Worm (Caenorhabditis elegans): Measurements from ENCODE around the gene thoc-5.
A peak's percentile ranks its signal among the peaks of the same experiment; 100 is the strongest.

The thoc-5 gene

ce11 chrIII:5305725-5306124, 43.5 kb downstream of the thoc-5 start (continued):
- TF ChIP-seq unc-130 (GFP tag; optimal IDR thresholded peaks at IDR 0.05), result peak; percentile 66

ce11 chrIII:5304044-5304443, 45.2 kb downstream of the thoc-5 start:
- no peak for TF ChIP-seq egl-44 (GFP tag; IDR thresholded peaks at IDR 0.05)
- TF ChIP-seq nfya-1 (tag; optimal IDR thresholded peaks at IDR 0.05; ENCODE audit: borderline replicate concordance, insufficient read depth), result no peak
- no peak for TF ChIP-seq ceh-58 (GFP tag; IDR thresholded peaks at IDR 0.05)
- TF ChIP-seq tbx-9 (tag; optimal IDR thresholded peaks at IDR 0.05; ENCODE audit: borderline replicate concordance), result no peak
- no peak for TF ChIP-seq F49E8.2 (tag; optimal IDR thresholded peaks at IDR 0.05; ENCODE audit: insufficient read depth)
- TF ChIP-seq madf-3 (GFP tag; IDR thresholded peaks at IDR 0.05), result no peak
- TF ChIP-seq akir-1 (GFP tag; optimal IDR thresholded peaks at IDR 0.05), result no peak
- TF ChIP-seq Y95B8A.8 (GFP tag; IDR thresholded peaks at IDR 0.05), result no peak
- TF ChIP-seq snpc-4 (GFP tag; optimal IDR thresholded peaks at IDR 0.05), result no peak
- no peak for TF ChIP-seq snpc-4 (tag; optimal IDR thresholded peaks at IDR 0.05)
- TF ChIP-seq madf-6 (GFP tag; IDR thresholded peaks at IDR 0.05), result no peak
- no peak for TF ChIP-seq cebp-2 (GFP tag; IDR thresholded peaks at IDR 0.05)
- TF ChIP-seq lir-1 (GFP tag; conservative IDR thresholded peaks at IDR 0.05), result no peak
- no peak for TF ChIP-seq nhr-179 (tag; optimal IDR thresholded peaks at IDR 0.05)
- no peak for TF ChIP-seq madf-10 (tag; optimal IDR thresholded peaks at IDR 0.05)
- no peak for TF ChIP-seq lin-40 (tag; optimal IDR thresholded peaks at IDR 0.05)

ce11 chrIII:5301786-5302268, 47.4 kb downstream of the thoc-5 start, which contains the start of the genes T15B12.2 and F52C9.5:
Gene T15B12.2, minus strand, starts transcription at chrIII:5301886.
Gene F52C9.5, plus strand, starts transcription at chrIII:5302218.
- TF ChIP-seq C06A6.2 (GFP tag; conservative IDR thresholded peaks at IDR 0.05) (no peak), zfh-2 (GFP tag; conservative IDR thresholded peaks at IDR 0.05) (no peak), Y67H2A.10 (GFP tag; conservative IDR thresholded peaks at IDR 0.05) (no peak), hmg-1.2 (GFP tag; IDR thresholded peaks at IDR 0.05) (no peak), ceh-79 (tag; optimal IDR thresholded peaks at IDR 0.05) (no peak), Y53G8AR.9 (GFP tag; conservative IDR thresholded peaks at IDR 0.05) (no peak), B0261.1 (tag; optimal IDR thresholded peaks at IDR 0.05) (no peak), him-1 (tag; optimal IDR thresholded peaks at IDR 0.05) (no peak), K12H6.12 (tag; optimal IDR thresholded peaks at IDR 0.05) (no peak), lin-54 (GFP tag; optimal IDR thresholded peaks at IDR 0.05) (no peak), F57A8.1 (GFP tag; optimal IDR thresholded peaks at IDR 0.05) (no peak), F55B11.4 (tag; optimal IDR thresholded peaks at IDR 0.05; ENCODE audit: borderline replicate concordance, insufficient read depth) (no peak), nhr-80 (tag; optimal IDR thresholded peaks at IDR 0.05) (no peak)

Measured in whole organism, young adult.